Worm (Caenorhabditis elegans) whole organism, late embryonic: Measurements from ENCODE around the gene mab-7.

Experiments
- F13H6.1 ChIP-seq: sonication (generic microtip); optimal IDR thresholded peaks from 2 replicates; lab custom pipeline; 2016; ENCODE audit warnings: missing genetic modification characterization, missing compliant biosample characterization
- K09A11.1 ChIP-seq: sonication (generic microtip); optimal IDR thresholded peaks from 2 replicates; lab custom pipeline; 2017; ENCODE audit warnings: antibody characterized with exemption, mild to moderate bottlenecking, missing genetic modification characterization, missing compliant biosample characterization; ENCODE audit not compliant: insufficient read depth
- ama-1 ChIP-seq: fragments of 150-350 bp; optimal IDR thresholded peaks from 2 replicates; lab custom pipeline; 2014
- ceh-24 ChIP-seq: sonication (generic microtip); optimal IDR thresholded peaks from 2 replicates; lab custom pipeline; 2016; ENCODE audit warnings: mild to moderate bottlenecking, missing genetic modification characterization, missing compliant biosample characterization
- ceh-9 ChIP-seq: sonication (generic microtip); optimal IDR thresholded peaks from 2 replicates; lab custom pipeline; 2016; ENCODE audit warnings: mild to moderate bottlenecking, missing genetic modification characterization, inconsistent platforms, missing compliant biosample characterization
- elt-2 ChIP-seq: sonication (generic microtip); optimal IDR thresholded peaks from 2 replicates; lab custom pipeline; 2016; ENCODE audit warnings: missing genetic modification reagents, missing genetic modification characterization, missing compliant biosample characterization
- fkh-10 ChIP-seq: fragments of 150-350 bp; optimal IDR thresholded peaks from 2 replicates; lab custom pipeline; 2014; ENCODE audit warnings: missing biosample characterization, missing genetic modification reagents, missing genetic modification characterization
- nhr-11 ChIP-seq: fragments of 150-350 bp; optimal IDR thresholded peaks from 2 replicates; lab custom pipeline; 2014; ENCODE audit warnings: missing biosample characterization, missing genetic modification characterization
- pha-4 ChIP-seq: fragments of 150-350 bp; optimal IDR thresholded peaks from 2 replicates; lab custom pipeline; 2018; ENCODE audit warnings: missing biosample characterization, missing genetic modification reagents, missing genetic modification characterization
- pqm-1 ChIP-seq: sonication (generic microtip); optimal IDR thresholded peaks from 2 replicates; lab custom pipeline; 2016; ENCODE audit warnings: missing genetic modification characterization, missing compliant biosample characterization
- syd-9 ChIP-seq: sonication (generic microtip); optimal IDR thresholded peaks from 2 replicates; lab custom pipeline; 2016; ENCODE audit warnings: mild to moderate bottlenecking, missing genetic modification characterization, moderate library complexity, missing compliant biosample characterization
- unc-55 ChIP-seq: sonication (generic microtip); optimal IDR thresholded peaks from 2 replicates; lab custom pipeline; 2017; ENCODE audit warnings: missing biosample characterization, missing genetic modification reagents, missing genetic modification characterization
- unc-86 ChIP-seq: sonication (generic microtip); optimal IDR thresholded peaks from 2 replicates; lab custom pipeline; 2016; ENCODE audit warnings: missing genetic modification characterization, missing compliant biosample characterization

DNA sequence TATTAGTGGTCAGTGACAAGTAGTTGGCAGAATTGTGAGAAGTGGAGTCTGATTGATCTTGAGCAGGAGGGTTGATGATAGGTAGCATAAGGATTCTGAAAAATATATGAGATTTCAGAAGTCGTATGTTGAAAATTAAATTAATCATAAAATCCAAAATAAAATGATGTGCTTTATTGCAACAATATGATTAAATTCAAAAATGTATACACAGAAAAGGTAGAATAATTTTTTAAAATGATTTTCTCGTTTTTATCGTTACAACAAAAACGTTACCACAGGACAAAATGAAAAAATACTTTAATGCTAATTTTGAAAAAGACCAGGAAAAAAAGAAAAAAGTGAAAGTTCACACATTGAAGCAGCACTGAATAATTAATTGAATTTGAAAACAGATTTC is 4.7 kb upstream of the mab-7 start, which contains the start of gene ZC13.10:
- TF ChIP-seq unc-55 (GFP tag; lab: Kevin White, UChicago) (no peak), nhr-11 (no peak), elt-2 (no peak), fkh-10 (no peak), ama-1 (lab: Kevin White, UChicago) (no peak), F13H6.1 (tag; lab: Kevin White, UChicago) (no peak), pha-4 (tag; lab: Kevin White, UChicago) (no peak), K09A11.1 (no peak), ceh-9 (tag; lab: Kevin White, UChicago) (no peak), ceh-24 (no peak), pqm-1 (tag; lab: Kevin White, UChicago) (no peak), syd-9 (tag; lab: Kevin White, UChicago) (no peak), unc-86 (tag; lab: Kevin White, UChicago) (no peak)
